Fruit fly (Drosophila melanogaster) whole organism, embryonic: ENCODE results near the gene Oatp74D.

Experiments used
- Ada2b ChIP-seq: fragments of 200-800 bp; sonication (Bioruptor generic); IDR thresholded peaks from 2 replicates; pipeline ENCODE4 v1.3.6; 2022; ENCODE audit warnings: missing biosample characterization, missing genetic modification characterization
- Adf1 ChIP-seq: fragments of 200-800 bp; sonication (Bioruptor generic); IDR thresholded peaks from 2 replicates; pipeline ENCODE4 v1.3.6; 2022; ENCODE audit warnings: missing biosample characterization, missing genetic modification characterization
- Aef1 ChIP-seq: fragments of 200-800 bp; sonication (Bioruptor generic); IDR thresholded peaks from 3 replicates; pipeline ENCODE4 v1.3.6; 2022; ENCODE audit warnings: missing biosample characterization, missing genetic modification characterization
- Awh ChIP-seq: fragments of 200-800 bp; sonication (Bioruptor generic); IDR thresholded peaks from 2 replicates; pipeline ENCODE4, ENCODE4 v1.3.6; 2022; ENCODE audit warnings: missing biosample characterization, missing genetic modification characterization
- BEAF-32 ChIP-seq: fragments of 200-800 bp; sonication (Bioruptor generic); optimal IDR thresholded peaks from 3 replicates; lab custom pipeline; 2017; ENCODE audit warnings: missing biosample characterization, missing genetic modification characterization, mild to moderate bottlenecking, moderate library complexity, missing genetic modification reagents
- Bgb ChIP-seq: fragments of 200-800 bp; sonication (Bioruptor generic); IDR thresholded peaks from 2 replicates; pipeline ENCODE4 v1.3.6; 2022; ENCODE audit warnings: missing biosample characterization, missing genetic modification characterization; ENCODE audit not compliant: partially characterized antibody
- CG10462 ChIP-seq: fragments of 200-800 bp; sonication (Bioruptor generic); optimal IDR thresholded peaks from 2 replicates; lab custom pipeline; 2016; ENCODE audit warnings: missing biosample characterization, missing genetic modification characterization
- CG10654 ChIP-seq: fragments of 200-800 bp; sonication (Bioruptor generic); optimal IDR thresholded peaks from 2 replicates; lab custom pipeline; 2016; ENCODE audit warnings: missing biosample characterization, missing genetic modification characterization
- CG10979 ChIP-seq: fragments of 200-800 bp; sonication (Bioruptor generic); optimal IDR thresholded peaks from 2 replicates; lab custom pipeline; 2018; ENCODE audit warnings: missing biosample characterization, mild to moderate bottlenecking, missing genetic modification characterization, moderate library complexity
- CG11504 ChIP-seq: fragments of 200-800 bp; sonication (Bioruptor generic); optimal IDR thresholded peaks from 3 replicates; lab custom pipeline; 2019; ENCODE audit warnings: missing biosample characterization, mild to moderate bottlenecking, missing genetic modification characterization, moderate library complexity
- CG12104 ChIP-seq: fragments of 200-800 bp; sonication (Bioruptor generic); optimal IDR thresholded peaks from 3 replicates; lab custom pipeline; 2016; ENCODE audit warnings: missing biosample characterization, missing genetic modification characterization
- CG1233 ChIP-seq: fragments of 200-800 bp; sonication (Bioruptor generic); optimal IDR thresholded peaks from 4 replicates; lab custom pipeline; 2018; ENCODE audit warnings: missing biosample characterization, mild to moderate bottlenecking, missing genetic modification characterization
- CG13287 ChIP-seq: fragments of 200-800 bp; sonication (Bioruptor generic); IDR thresholded peaks from 2 replicates; pipeline ENCODE4 v1.3.6; 2022; ENCODE audit warnings: missing biosample characterization, missing genetic modification characterization; ENCODE audit not compliant: partially characterized antibody
- CG18619 ChIP-seq: fragments of 200-800 bp; sonication (Bioruptor generic); optimal IDR thresholded peaks from 3 replicates; lab custom pipeline; 2017; ENCODE audit warnings: missing biosample characterization, mild to moderate bottlenecking, missing genetic modification characterization
- CG2116 ChIP-seq: fragments of 200-800 bp; sonication (Bioruptor generic); optimal IDR thresholded peaks from 3 replicates; lab custom pipeline; 2018; ENCODE audit warnings: missing biosample characterization, mild to moderate bottlenecking, missing genetic modification characterization
- CG4328 ChIP-seq: fragments of 200-800 bp; sonication (Bioruptor generic); optimal IDR thresholded peaks from 3 replicates; lab custom pipeline; 2017; ENCODE audit warnings: missing biosample characterization, missing genetic modification reagents, missing genetic modification characterization
- CG5245 ChIP-seq: fragments of 200-800 bp; sonication (Bioruptor generic); optimal IDR thresholded peaks from 3 replicates; lab custom pipeline; 2016; ENCODE audit warnings: missing biosample characterization, missing genetic modification characterization
- CG6689 ChIP-seq: fragments of 200-800 bp; sonication (Bioruptor generic); IDR thresholded peaks from 2 replicates; pipeline ENCODE4 v1.3.6; 2022; ENCODE audit warnings: missing biosample characterization, missing genetic modification characterization
- CG7786 ChIP-seq: fragments of 200-800 bp; sonication (Bioruptor generic); optimal IDR thresholded peaks from 2 replicates; lab custom pipeline; 2016; ENCODE audit warnings: missing biosample characterization, missing genetic modification characterization
- CG7963 ChIP-seq: fragments of 200-800 bp; sonication (Bioruptor generic); IDR thresholded peaks from 3 replicates; pipeline ENCODE4 v1.3.6; 2022; ENCODE audit warnings: missing biosample characterization, missing genetic modification characterization; ENCODE audit not compliant: partially characterized antibody
- CG9437 ChIP-seq: fragments of 200-800 bp; sonication (Bioruptor generic); optimal IDR thresholded peaks from 2 replicates; lab custom pipeline; 2018; ENCODE audit warnings: missing biosample characterization, mild to moderate bottlenecking, missing genetic modification characterization
- CG9817 ChIP-seq: fragments of 200-800 bp; sonication (Bioruptor generic); optimal IDR thresholded peaks from 2 replicates; lab custom pipeline; 2018; ENCODE audit warnings: missing biosample characterization, mild to moderate bottlenecking, missing genetic modification characterization, moderate library complexity
- D ChIP-seq, 2 experiments: fragments of 200-800 bp in 1 of 2; fragments of >200 bp in 1 of 2; sonication (Bioruptor generic) in 1 of 2; optimal IDR thresholded peaks; 2 replicates in 1 of 2; 3 replicates in 1 of 2; lab custom pipeline; 2017; ENCODE audit warnings: mild to moderate bottlenecking in 1 of 2, missing biosample characterization in 1 of 2, missing genetic modification characterization in 1 of 2, missing genetic modification reagents in 1 of 2
- Dip2 ChIP-seq: fragments of 200-800 bp; sonication (Bioruptor generic); IDR thresholded peaks from 2 replicates; pipeline ENCODE4 v1.3.6; 2022; ENCODE audit warnings: missing biosample characterization, missing genetic modification characterization
- Doc2 ChIP-seq: fragments of 200-800 bp; sonication (Bioruptor generic); IDR thresholded peaks from 2 replicates; pipeline ENCODE4 v1.3.6; 2022; ENCODE audit warnings: missing biosample characterization, missing genetic modification characterization
- Hmx ChIP-seq: fragments of 200-800 bp; sonication (Bioruptor generic); optimal IDR thresholded peaks from 2 replicates; lab custom pipeline; 2016; ENCODE audit warnings: missing biosample characterization, missing genetic modification characterization
- Med ChIP-seq: fragments of 200-800 bp; sonication (Bioruptor generic); peaks from one replicate; lab custom pipeline; 2016; ENCODE audit warnings: missing biosample characterization, missing genetic modification characterization, mild to moderate bottlenecking, inconsistent platforms, moderate library complexity
- Pdp1 ChIP-seq, 2 experiments: fragments of 200-800 bp; sonication (Bioruptor generic); optimal IDR thresholded peaks; 3 replicates each; lab custom pipeline; 2016; ENCODE audit warnings: missing biosample characterization in 2 of 2, missing genetic modification characterization in 2 of 2, mild to moderate bottlenecking in 1 of 2, moderate library complexity in 1 of 2
- Rfx ChIP-seq: fragments of 200-800 bp; sonication (Bioruptor generic); IDR thresholded peaks from 2 replicates; pipeline ENCODE4 v1.3.6; 2022; ENCODE audit warnings: missing biosample characterization, missing genetic modification characterization
- Rx ChIP-seq: fragments of 200-800 bp; sonication (Bioruptor generic); IDR thresholded peaks from 2 replicates; pipeline ENCODE4 v1.3.6; 2022; ENCODE audit warnings: missing biosample characterization, missing genetic modification characterization
- Stat92E ChIP-seq, 3 experiments: fragments of >200 bp in 2 of 3; fragments of 200-800 bp in 1 of 3; sonication (Bioruptor generic) in 1 of 3; optimal IDR thresholded peaks; 2 replicates each; lab custom pipeline; 2017 to 2019; ENCODE audit warnings: missing biosample characterization in 3 of 3, missing genetic modification characterization in 3 of 3, mild to moderate bottlenecking in 1 of 3, moderate library complexity in 1 of 3
- Trl ChIP-seq, 3 experiments: fragments of >200 bp in 2 of 3; fragments of 200-800 bp in 1 of 3; sonication (Bioruptor generic) in 1 of 3; optimal IDR thresholded peaks; 2 replicates in 1 of 3; 3 replicates in 2 of 3; lab custom pipeline; 2016 to 2017; ENCODE audit warnings: missing biosample characterization in 1 of 3, missing genetic modification characterization in 1 of 3
- br ChIP-seq: fragments of >200 bp; optimal IDR thresholded peaks from 2 replicates; lab custom pipeline; 2017
- chn ChIP-seq: fragments of 200-800 bp; sonication (Bioruptor generic); optimal IDR thresholded peaks from 2 replicates; lab custom pipeline; 2016; ENCODE audit warnings: missing biosample characterization, missing genetic modification characterization
- dmrt99B ChIP-seq: fragments of 200-800 bp; sonication (Bioruptor generic); optimal IDR thresholded peaks from 2 replicates; lab custom pipeline; 2018; ENCODE audit warnings: missing biosample characterization, mild to moderate bottlenecking, missing genetic modification characterization, moderate library complexity
- emc ChIP-seq: fragments of 200-800 bp; sonication (Bioruptor generic); optimal IDR thresholded peaks from 2 replicates; lab custom pipeline; 2016; ENCODE audit warnings: missing biosample characterization, missing genetic modification characterization
- gcm ChIP-seq: fragments of 200-800 bp; sonication (Bioruptor generic); optimal IDR thresholded peaks from 2 replicates; lab custom pipeline; 2019; ENCODE audit warnings: missing biosample characterization, mild to moderate bottlenecking, missing genetic modification characterization, moderate library complexity
- grau ChIP-seq: fragments of 200-800 bp; optimal IDR thresholded peaks from 3 replicates; lab custom pipeline; 2019; ENCODE audit warnings: missing biosample characterization, mild to moderate bottlenecking, missing genetic modification characterization, moderate library complexity
- gsb ChIP-seq: fragments of 200-800 bp; sonication (Bioruptor generic); IDR thresholded peaks from 2 replicates; pipeline ENCODE4 v1.3.6; 2022; ENCODE audit warnings: missing biosample characterization, missing genetic modification characterization
- kah ChIP-seq: fragments of 200-800 bp; sonication (Bioruptor generic); optimal IDR thresholded peaks from 2 replicates; lab custom pipeline; 2018; ENCODE audit warnings: missing biosample characterization, mild to moderate bottlenecking, missing genetic modification characterization
- knrl ChIP-seq: fragments of 200-800 bp; sonication (Bioruptor generic); IDR thresholded peaks from 3 replicates; pipeline ENCODE4 v1.3.6; 2022; ENCODE audit warnings: missing biosample characterization, missing genetic modification characterization; ENCODE audit not compliant: partially characterized antibody
- lmd ChIP-seq: fragments of 200-800 bp; sonication (Bioruptor generic); IDR thresholded peaks from 2 replicates; pipeline ENCODE4 v1.3.6; 2022; ENCODE audit warnings: missing biosample characterization, missing genetic modification characterization
- mam ChIP-seq: fragments of 200-800 bp; sonication (Bioruptor generic); optimal IDR thresholded peaks from 3 replicates; lab custom pipeline; 2016; ENCODE audit warnings: missing biosample characterization, missing genetic modification characterization
- repo ChIP-seq: fragments of 200-800 bp; sonication (Bioruptor generic); optimal IDR thresholded peaks from 2 replicates; lab custom pipeline; 2016; ENCODE audit warnings: missing biosample characterization, missing genetic modification characterization
- sd ChIP-seq: fragments of 200-800 bp; sonication (Bioruptor generic); optimal IDR thresholded peaks from 3 replicates; lab custom pipeline; 2018; ENCODE audit warnings: missing biosample characterization, mild to moderate bottlenecking, missing genetic modification characterization, moderate library complexity
- sima ChIP-seq: fragments of 200-800 bp; sonication (Bioruptor generic); optimal IDR thresholded peaks from 2 replicates; lab custom pipeline; 2016; ENCODE audit warnings: missing biosample characterization, missing genetic modification characterization
- sob ChIP-seq: fragments of 200-800 bp; sonication (Bioruptor generic); IDR thresholded peaks from 2 replicates; pipeline ENCODE4 v1.3.6; 2022; ENCODE audit warnings: missing biosample characterization, missing genetic modification characterization
- vfl ChIP-seq: fragments of 200-800 bp; sonication (Bioruptor generic); optimal IDR thresholded peaks from 2 replicates; lab custom pipeline; 2016; ENCODE audit warnings: missing biosample characterization, missing genetic modification characterization
- vnd ChIP-seq: fragments of 200-800 bp; sonication (Bioruptor generic); IDR thresholded peaks from 3 replicates; pipeline ENCODE4 v1.3.6; 2022; ENCODE audit warnings: missing biosample characterization, missing genetic modification characterization; ENCODE audit not compliant: partially characterized antibody
- wor ChIP-seq: fragments of 200-800 bp; sonication (Bioruptor generic); IDR thresholded peaks from 2 replicates; pipeline ENCODE4 v1.3.6; 2022; ENCODE audit warnings: missing biosample characterization, missing genetic modification characterization

The Oatp74D gene

dm6 chr3L:17485280-17485792, 1.6 kb upstream of the Oatp74D start (continued):
- peak; percentile 91 for TF ChIP-seq grau (tag; lab: Kevin White, UChicago)
- peak; percentile 63 for TF ChIP-seq CG10654 (GFP tag; lab: Kevin White, UChicago)
- TF ChIP-seq Ada2b, result no peak
- TF ChIP-seq chn (GFP tag; lab: Kevin White, UChicago), result peak; percentile 10
- no peak for TF ChIP-seq vfl (GFP tag; lab: Kevin White, UChicago)
- no peak for TF ChIP-seq BEAF-32 (GFP tag; lab: Kevin White, UChicago)
- peak; percentile 93 for TF ChIP-seq Med (GFP tag; lab: Kevin White, UChicago)
- TF ChIP-seq kah (GFP tag; lab: Kevin White, UChicago), result peak; percentile 78
- no peak for TF ChIP-seq CG7963 (GFP tag; lab: Robert Waterston, UW)
- no peak for TF ChIP-seq Aef1
- TF ChIP-seq Stat92E (GFP tag; optimal IDR thresholded peaks at IDR 0.05; lab: Kevin White, UChicago), result peak in 1 of 3 experiments; percentile 31
- TF ChIP-seq D (optimal IDR thresholded peaks at IDR 0.05; lab: Kevin White, UChicago), result no peak
- peak; percentile 88 for TF ChIP-seq D (GFP tag; optimal IDR thresholded peaks at IDR 0.05; lab: Kevin White, UChicago)
- TF ChIP-seq Rfx (GFP tag; lab: Robert Waterston, UW), result no peak
- peak in 1 of 2 experiments; percentile 38 for TF ChIP-seq Pdp1 (GFP tag; optimal IDR thresholded peaks at IDR 0.05; lab: Kevin White, UChicago)
- peak; percentile 32 for TF ChIP-seq sd
- TF ChIP-seq Trl (optimal IDR thresholded peaks at IDR 0.05; lab: Kevin White, UChicago), result no peak
- peak; percentile 80 for TF ChIP-seq Trl (GFP tag; optimal IDR thresholded peaks at IDR 0.05; lab: Kevin White, UChicago)
- peak; percentile 86 for TF ChIP-seq Awh (GFP tag; lab: Robert Waterston, UW)
- TF ChIP-seq CG1233 (GFP tag; lab: Kevin White, UChicago), result peak; percentile 86
- TF ChIP-seq CG4328 (GFP tag; lab: Kevin White, UChicago), result peak; percentile 76
- TF ChIP-seq Dip2, result no peak
- peak; percentile 66 for TF ChIP-seq CG10979 (tag; lab: Kevin White, UChicago)
- no peak for TF ChIP-seq sob (GFP tag; lab: Robert Waterston, UW)
- TF ChIP-seq Rx (GFP tag; lab: Robert Waterston, UW), result no peak
- TF ChIP-seq CG6689, result no peak
- no peak for TF ChIP-seq gsb (GFP tag; lab: Robert Waterston, UW)
- no peak for TF ChIP-seq CG9437 (GFP tag; lab: Kevin White, UChicago)
- TF ChIP-seq repo (GFP tag; lab: Kevin White, UChicago), result peak; percentile 69
- peak; percentile 51 for TF ChIP-seq CG2116 (GFP tag; lab: Kevin White, UChicago)
- no peak for TF ChIP-seq Hmx (GFP tag; lab: Kevin White, UChicago)
- TF ChIP-seq Bgb (GFP tag; lab: Robert Waterston, UW), result no peak
- no peak for TF ChIP-seq Adf1 (GFP tag; lab: Robert Waterston, UW)
- peak; percentile 41 for TF ChIP-seq CG9817 (tag; lab: Kevin White, UChicago)
- TF ChIP-seq CG12104, result peak; percentile 52
- TF ChIP-seq CG10462 (GFP tag; lab: Kevin White, UChicago), result peak; percentile 67
- no peak for TF ChIP-seq knrl (GFP tag; lab: Robert Waterston, UW)
- no peak for TF ChIP-seq mam (GFP tag; lab: Kevin White, UChicago)
- peak; percentile 65 for TF ChIP-seq CG18619 (GFP tag; lab: Kevin White, UChicago)
- no peak for TF ChIP-seq emc (GFP tag; lab: Kevin White, UChicago)
- TF ChIP-seq sima (GFP tag; lab: Kevin White, UChicago), result no peak
- TF ChIP-seq br, result no peak
- peak; percentile 72 for TF ChIP-seq dmrt99B (tag; lab: Kevin White, UChicago)
- TF ChIP-seq CG11504 (tag; lab: Kevin White, UChicago), result peak; percentile 63
- peak; percentile 62 for TF ChIP-seq CG5245 (GFP tag; lab: Kevin White, UChicago)
- TF ChIP-seq CG7786 (GFP tag; lab: Kevin White, UChicago), result no peak
- TF ChIP-seq gcm, result peak; percentile 91
- no peak for TF ChIP-seq Doc2 (GFP tag; lab: Robert Waterston, UW)
- TF ChIP-seq wor (GFP tag; lab: Robert Waterston, UW), result no peak
- no peak for TF ChIP-seq CG13287 (GFP tag; lab: Robert Waterston, UW)
- TF ChIP-seq vnd (GFP tag; lab: Robert Waterston, UW), result no peak
- no peak for TF ChIP-seq lmd
